Fruit fly (Drosophila melanogaster) whole organism, adult: ENCODE results near the gene CG13308.

Experiments
- CG11617 ChIP-seq: fragments of 200-800 bp; sonication (Bioruptor generic); optimal IDR thresholded peaks from 2 replicates; lab custom pipeline; 2017; ENCODE audit warnings: mild to moderate bottlenecking, missing biosample characterization, missing genetic modification reagents, missing genetic modification characterization
- CG12768 ChIP-seq: fragments of 200-800 bp; sonication (Bioruptor generic); optimal IDR thresholded peaks from 2 replicates; lab custom pipeline; 2017; ENCODE audit warnings: missing biosample characterization, missing genetic modification characterization, mild to moderate bottlenecking, moderate library complexity, missing genetic modification reagents
- CG14711 ChIP-seq: fragments of 200-800 bp; sonication (Bioruptor generic); optimal IDR thresholded peaks from 2 replicates; lab custom pipeline; 2018; ENCODE audit warnings: missing biosample characterization, mild to moderate bottlenecking, missing genetic modification characterization, moderate library complexity
- CG1620 ChIP-seq: fragments of 200-800 bp; sonication (Bioruptor generic); optimal IDR thresholded peaks from 2 replicates; lab custom pipeline; 2016; ENCODE audit warnings: missing biosample characterization, missing genetic modification characterization
- CG33017 ChIP-seq: fragments of 200-800 bp; sonication (Bioruptor generic); optimal IDR thresholded peaks from 2 replicates; lab custom pipeline; 2018; ENCODE audit warnings: missing biosample characterization, mild to moderate bottlenecking, missing genetic modification characterization, moderate library complexity
- CG5204 ChIP-seq: fragments of 200-800 bp; sonication (Bioruptor generic); optimal IDR thresholded peaks from 2 replicates; lab custom pipeline; 2016; ENCODE audit warnings: missing biosample characterization, missing genetic modification characterization
- CG7045 ChIP-seq: fragments of 200-800 bp; sonication (Bioruptor generic); optimal IDR thresholded peaks from 2 replicates; lab custom pipeline; 2017; ENCODE audit warnings: missing biosample characterization, mild to moderate bottlenecking, missing genetic modification characterization
- CG7101 ChIP-seq: fragments of 200-800 bp; sonication (Bioruptor generic); optimal IDR thresholded peaks from 2 replicates; lab custom pipeline; 2018; ENCODE audit warnings: missing biosample characterization, mild to moderate bottlenecking, missing genetic modification characterization, moderate library complexity
- Clk ChIP-seq: fragments of 200-800 bp; sonication (Bioruptor generic); optimal IDR thresholded peaks from 2 replicates; lab custom pipeline; 2017; ENCODE audit warnings: missing biosample characterization, missing genetic modification characterization
- Crg-1 ChIP-seq: fragments of 200-800 bp; sonication (Bioruptor generic); optimal IDR thresholded peaks from 2 replicates; lab custom pipeline; 2016; ENCODE audit warnings: missing biosample characterization, missing genetic modification characterization
- Hr96 ChIP-seq: fragments of 200-800 bp; sonication (Bioruptor generic); optimal IDR thresholded peaks from 2 replicates; lab custom pipeline; 2016; ENCODE audit warnings: missing biosample characterization, missing genetic modification characterization
- Mnt ChIP-seq: fragments of 200-800 bp; sonication (Bioruptor generic); optimal IDR thresholded peaks from 2 replicates; lab custom pipeline; 2016; ENCODE audit warnings: missing biosample characterization, mild to moderate bottlenecking, missing genetic modification characterization
- bab1 ChIP-seq: fragments of 200-800 bp; sonication (Bioruptor generic); optimal IDR thresholded peaks from 3 replicates; lab custom pipeline; 2019; ENCODE audit warnings: missing biosample characterization, mild to moderate bottlenecking, missing genetic modification characterization, moderate library complexity
- cic ChIP-seq: fragments of 200-800 bp; sonication (Bioruptor generic); optimal IDR thresholded peaks from 2 replicates; lab custom pipeline; 2017; ENCODE audit warnings: missing biosample characterization, mild to moderate bottlenecking, missing genetic modification characterization, moderate library complexity
- cnc ChIP-seq, 2 experiments: fragments of >200 bp; optimal IDR thresholded peaks; 2 replicates each; lab custom pipeline; 2017
- kay ChIP-seq: fragments of 200-800 bp; sonication (Bioruptor generic); peaks from one replicate; lab custom pipeline; 2016; ENCODE audit warnings: missing biosample characterization, missing genetic modification characterization, borderline replicate concordance
- ovo ChIP-seq: fragments of 200-800 bp; sonication (Bioruptor generic); optimal IDR thresholded peaks from 2 replicates; lab custom pipeline; 2016; ENCODE audit warnings: missing biosample characterization, missing genetic modification characterization
- pad ChIP-seq: fragments of 200-800 bp; sonication (Bioruptor generic); optimal IDR thresholded peaks from 3 replicates; lab custom pipeline; 2017; ENCODE audit warnings: missing biosample characterization, missing genetic modification characterization, mild to moderate bottlenecking, moderate library complexity, missing genetic modification reagents
- tj ChIP-seq: fragments of 200-800 bp; sonication (Bioruptor generic); optimal IDR thresholded peaks from 3 replicates; lab custom pipeline; 2017; ENCODE audit warnings: missing biosample characterization, mild to moderate bottlenecking, missing genetic modification characterization, moderate library complexity
- toe ChIP-seq: fragments of 200-800 bp; sonication (Bioruptor generic); optimal IDR thresholded peaks from 2 replicates; lab custom pipeline; 2016; ENCODE audit warnings: missing biosample characterization, missing genetic modification characterization

The CG13308 gene

DNA sequence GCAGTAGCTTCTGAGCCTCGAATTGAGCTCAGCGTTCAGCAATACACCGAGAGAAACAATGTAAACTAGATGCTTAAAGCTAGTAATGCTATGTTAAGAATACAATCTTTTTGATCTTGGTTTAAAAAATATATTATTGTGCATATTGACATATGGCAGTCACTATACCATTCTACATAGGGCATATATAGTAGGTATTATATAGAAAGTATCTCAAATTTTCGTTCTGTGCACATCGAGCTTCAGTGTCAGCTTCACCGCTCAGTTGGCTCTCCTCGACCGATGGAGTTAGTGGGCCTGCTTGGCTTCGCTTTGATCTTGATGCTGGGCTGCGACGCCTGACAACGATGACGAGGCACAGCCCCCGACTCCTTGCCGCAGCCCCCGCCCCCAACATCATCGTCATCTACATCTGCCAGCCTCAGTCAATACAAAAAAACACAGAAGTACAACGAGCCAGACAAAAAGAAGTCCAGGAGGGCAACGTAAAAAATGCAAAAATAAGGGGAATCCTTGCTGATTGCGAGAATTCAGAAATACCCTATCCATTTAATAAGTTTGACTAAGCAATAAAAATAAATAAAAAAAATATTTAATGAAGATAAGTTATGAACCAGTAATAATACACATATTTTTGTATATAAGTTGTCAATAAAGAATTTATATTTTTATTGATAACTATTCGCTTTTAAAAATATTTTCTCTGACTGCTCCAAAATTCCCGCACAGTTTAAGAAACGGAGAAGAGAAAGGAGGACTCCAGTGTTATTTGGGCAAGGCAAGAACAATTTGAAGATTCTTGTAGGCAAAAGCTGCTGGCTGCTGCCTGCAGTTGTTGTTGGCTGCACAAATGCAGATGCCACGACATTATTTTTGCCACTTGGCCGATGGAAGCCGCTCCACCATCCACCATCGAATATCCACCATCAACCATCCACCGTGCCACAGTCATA, 13.6 kb downstream of the CG13308 start:
- TF ChIP-seq bab1 (GFP tag; lab: Kevin White, UChicago) (no peak), CG1620 (GFP tag; lab: Kevin White, UChicago) (no peak), pad (no peak), ovo (GFP tag; lab: Kevin White, UChicago) (no peak), toe (no peak), Hr96 (GFP tag; lab: Kevin White, UChicago) (no peak), CG14711 (tag; lab: Kevin White, UChicago) (no peak), CG7101 (tag; lab: Kevin White, UChicago) (no peak), Clk (GFP tag; lab: Kevin White, UChicago) (no peak), tj (GFP tag; lab: Kevin White, UChicago) (no peak), CG33017 (tag; lab: Kevin White, UChicago) (no peak), cic (GFP tag; lab: Kevin White, UChicago) (no peak), CG5204 (GFP tag; lab: Kevin White, UChicago) (no peak), kay (no peak)

DNA sequence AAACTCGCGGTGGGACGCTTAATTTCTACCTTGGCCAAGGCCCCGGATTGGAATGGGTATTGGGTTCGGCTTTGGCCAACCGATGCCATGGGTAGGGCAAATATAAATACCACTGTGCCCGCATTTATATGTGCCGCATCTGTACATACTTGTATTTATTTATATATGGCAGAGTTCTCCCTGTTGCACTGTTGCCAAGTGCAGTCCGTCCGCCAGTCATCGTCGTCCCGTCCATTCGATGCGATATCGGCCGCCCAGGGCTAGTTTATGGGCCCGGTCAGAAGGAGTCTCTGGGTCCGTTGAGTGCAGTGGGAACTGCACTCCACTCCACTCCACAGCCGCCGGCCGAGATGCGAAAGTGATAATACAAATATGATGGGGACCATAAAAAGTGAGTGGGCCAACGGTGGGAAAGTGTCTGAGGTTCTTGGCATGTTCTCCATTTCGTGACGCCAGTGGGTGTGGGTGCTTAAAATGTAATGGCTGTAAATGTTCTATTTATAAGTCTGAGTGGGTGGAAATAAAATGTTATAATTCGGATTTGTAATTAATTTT, 14.6 kb downstream of the CG13308 start:
- no peak for TF ChIP-seq Clk (GFP tag; lab: Kevin White, UChicago)
- TF ChIP-seq CG7101 (tag; lab: Kevin White, UChicago): no peak
- no peak for TF ChIP-seq Crg-1 (GFP tag; lab: Kevin White, UChicago)
- no peak for TF ChIP-seq cic (GFP tag; lab: Kevin White, UChicago)
- TF ChIP-seq CG33017 (tag; lab: Kevin White, UChicago): no peak
- no peak for TF ChIP-seq bab1 (GFP tag; lab: Kevin White, UChicago)
- TF ChIP-seq Mnt (GFP tag; lab: Kevin White, UChicago): no peak
- TF ChIP-seq cnc (optimal IDR thresholded peaks at IDR 0.05; lab: Kevin White, UChicago): no peak
- TF ChIP-seq CG1620 (GFP tag; lab: Kevin White, UChicago): no peak
- TF ChIP-seq CG5204 (GFP tag; lab: Kevin White, UChicago): no peak
- no peak for TF ChIP-seq CG12768 (GFP tag; lab: Kevin White, UChicago)
- TF ChIP-seq kay: no peak
- no peak for TF ChIP-seq CG14711 (tag; lab: Kevin White, UChicago)
- no peak for TF ChIP-seq CG11617
- TF ChIP-seq ovo (GFP tag; lab: Kevin White, UChicago): no peak
- no peak for TF ChIP-seq toe
- no peak for TF ChIP-seq pad

- no peak for TF ChIP-seq CG5204 (GFP tag; lab: Kevin White, UChicago)
- peak; percentile 28 for TF ChIP-seq CG7045 (GFP tag; lab: Kevin White, UChicago)
These were observed 15.5 kb downstream of the CG13308 start for dm6 chr3L:8823730-8824374.

- no peak for TF ChIP-seq pad
- no peak for TF ChIP-seq CG7045 (GFP tag; lab: Kevin White, UChicago)
- TF ChIP-seq CG33017 (tag; lab: Kevin White, UChicago): no peak
- TF ChIP-seq CG14711 (tag; lab: Kevin White, UChicago): no peak
- TF ChIP-seq Crg-1 (GFP tag; lab: Kevin White, UChicago): no peak
- TF ChIP-seq Mnt (GFP tag; lab: Kevin White, UChicago): no peak
- TF ChIP-seq cnc (optimal IDR thresholded peaks at IDR 0.05; lab: Kevin White, UChicago): no peak
- no peak for TF ChIP-seq CG7101 (tag; lab: Kevin White, UChicago)
These were observed 16.2 kb downstream of the CG13308 start for dm6 chr3L:8824403-8825029.

DNA sequence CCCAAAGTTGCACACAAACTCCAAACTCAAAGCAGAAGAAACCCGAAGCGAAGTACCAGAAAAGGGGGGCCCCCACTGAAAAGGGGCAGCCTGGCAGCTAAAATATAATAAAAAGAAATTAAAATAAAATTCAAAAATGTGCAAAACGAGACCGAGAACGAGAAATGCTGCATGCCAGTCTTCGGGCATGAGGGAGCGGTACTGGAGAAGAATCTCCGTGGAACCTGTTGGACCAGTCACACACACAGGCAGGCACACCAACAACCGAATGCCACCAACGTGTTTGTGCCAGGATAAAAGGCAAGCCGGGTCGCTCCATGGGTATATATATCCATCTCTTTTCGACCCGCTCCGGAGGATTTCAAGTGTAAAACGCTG, 16.7 kb downstream of the CG13308 start:
- TF ChIP-seq cic (GFP tag; lab: Kevin White, UChicago): no peak
- TF ChIP-seq CG11617: no peak
- no peak for TF ChIP-seq pad
- no peak for TF ChIP-seq Mnt (GFP tag; lab: Kevin White, UChicago)
- no peak for TF ChIP-seq kay
- no peak for TF ChIP-seq CG7045 (GFP tag; lab: Kevin White, UChicago)

DNA sequence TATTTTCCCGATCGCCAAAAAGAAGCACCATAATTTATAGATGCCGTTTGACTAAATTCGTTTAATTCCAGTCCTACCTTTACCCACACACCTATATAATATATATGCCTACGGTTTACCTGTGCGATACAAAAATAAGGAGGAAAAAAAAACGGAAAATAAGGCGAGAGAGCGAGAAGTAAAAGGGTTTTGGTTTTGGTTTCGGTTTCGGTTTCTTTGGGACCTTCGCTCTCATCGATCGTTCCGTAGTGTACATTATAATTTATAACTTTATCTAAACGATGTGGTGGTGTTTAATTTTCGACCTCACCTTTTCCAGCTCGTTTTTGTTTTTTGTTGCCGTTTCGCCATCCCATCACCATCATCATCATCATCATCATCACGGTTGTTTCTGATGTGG, 17.2 kb downstream of the CG13308 start:
- TF ChIP-seq Hr96 (GFP tag; lab: Kevin White, UChicago) (no peak), Mnt (GFP tag; lab: Kevin White, UChicago) (no peak), CG1620 (GFP tag; lab: Kevin White, UChicago) (no peak), CG5204 (GFP tag; lab: Kevin White, UChicago) (no peak), CG11617 (no peak), tj (GFP tag; lab: Kevin White, UChicago) (no peak), Crg-1 (GFP tag; lab: Kevin White, UChicago) (no peak), CG7045 (GFP tag; lab: Kevin White, UChicago) (no peak), CG33017 (tag; lab: Kevin White, UChicago) (no peak), toe (no peak), CG14711 (tag; lab: Kevin White, UChicago) (no peak), bab1 (GFP tag; lab: Kevin White, UChicago) (no peak), ovo (GFP tag; lab: Kevin White, UChicago) (no peak), kay (no peak), cic (GFP tag; lab: Kevin White, UChicago) (no peak), CG7101 (tag; lab: Kevin White, UChicago) (no peak), CG12768 (GFP tag; lab: Kevin White, UChicago) (no peak)
